Fruit fly (Drosophila melanogaster): ENCODE measurements around the gene Kah.

The Kah gene

dm6 chr3L:608362-608761 lies 19.3 kb upstream of the Kah start:
- no peak for TF ChIP-seq Sin3A (optimal IDR thresholded peaks at IDR 0.05)
- no peak for TF ChIP-seq Myc (optimal IDR thresholded peaks at IDR 0.05)
- no peak for TF ChIP-seq insv (optimal IDR thresholded peaks at IDR 0.05)
- no peak for TF ChIP-seq h (optimal IDR thresholded peaks at IDR 0.05)
- TF ChIP-seq ttk (optimal IDR thresholded peaks at IDR 0.05) = no peak
- no peak for TF ChIP-seq psq (optimal IDR thresholded peaks at IDR 0.05)

- no peak for TF ChIP-seq insv (optimal IDR thresholded peaks at IDR 0.05)
- no peak for TF ChIP-seq ttk (optimal IDR thresholded peaks at IDR 0.05)
- no peak for TF ChIP-seq h (optimal IDR thresholded peaks at IDR 0.05)
- TF ChIP-seq Sin3A (optimal IDR thresholded peaks at IDR 0.05) = no peak
- TF ChIP-seq psq (optimal IDR thresholded peaks at IDR 0.05) = no peak
These were observed 18.7 kb upstream of the Kah start for dm6 chr3L:607551-608314.

- TF ChIP-seq h (optimal IDR thresholded peaks at IDR 0.05) (no peak), Sin3A (optimal IDR thresholded peaks at IDR 0.05) (no peak), Myc (optimal IDR thresholded peaks at IDR 0.05) (no peak)
These were observed 17.6 kb upstream of the Kah start, which contains the start of gene Reg-2 for dm6 chr3L:606490-607327. TSS of gene Reg-2 (minus strand) at chr3L:606569.

dm6 chr3L:604701-605100 lies 15.6 kb upstream of the Kah start:
- TF ChIP-seq insv (optimal IDR thresholded peaks at IDR 0.05) (no peak), psq (optimal IDR thresholded peaks at IDR 0.05) (no peak), h (optimal IDR thresholded peaks at IDR 0.05) (no peak), Myc (optimal IDR thresholded peaks at IDR 0.05) (no peak), Sin3A (optimal IDR thresholded peaks at IDR 0.05) (no peak), ttk (optimal IDR thresholded peaks at IDR 0.05) (no peak)

- TF ChIP-seq h (optimal IDR thresholded peaks at IDR 0.05) (no peak), psq (optimal IDR thresholded peaks at IDR 0.05) (no peak)
These were observed 14.9 kb upstream of the Kah start, which contains the start of gene CG13893 for dm6 chr3L:603847-604550. TSS of gene CG13893 (minus strand) at chr3L:604008.

- TF ChIP-seq ttk (optimal IDR thresholded peaks at IDR 0.05) (no peak), insv (optimal IDR thresholded peaks at IDR 0.05) (no peak), h (optimal IDR thresholded peaks at IDR 0.05) (no peak), Myc (optimal IDR thresholded peaks at IDR 0.05) (no peak), psq (optimal IDR thresholded peaks at IDR 0.05) (no peak), Sin3A (optimal IDR thresholded peaks at IDR 0.05) (no peak)
These were observed 14.1 kb upstream of the Kah start for dm6 chr3L:603188-603587.

dm6 chr3L:602531-602930 lies 13.5 kb upstream of the Kah start:
- TF ChIP-seq ttk (optimal IDR thresholded peaks at IDR 0.05) = no peak
- no peak for TF ChIP-seq insv (optimal IDR thresholded peaks at IDR 0.05)
- TF ChIP-seq psq (optimal IDR thresholded peaks at IDR 0.05) = no peak
- TF ChIP-seq Myc (optimal IDR thresholded peaks at IDR 0.05) = no peak
- no peak for TF ChIP-seq Sin3A (optimal IDR thresholded peaks at IDR 0.05)
- TF ChIP-seq h (optimal IDR thresholded peaks at IDR 0.05) = no peak

- TF ChIP-seq psq (optimal IDR thresholded peaks at IDR 0.05) = no peak
- TF ChIP-seq Sin3A (optimal IDR thresholded peaks at IDR 0.05) = no peak
- TF ChIP-seq h (optimal IDR thresholded peaks at IDR 0.05) = no peak
- TF ChIP-seq ttk (optimal IDR thresholded peaks at IDR 0.05) = no peak
- TF ChIP-seq insv (optimal IDR thresholded peaks at IDR 0.05) = no peak
- no peak for TF ChIP-seq Myc (optimal IDR thresholded peaks at IDR 0.05)
These were observed 12.6 kb upstream of the Kah start for dm6 chr3L:601559-602136.

- TF ChIP-seq insv (optimal IDR thresholded peaks at IDR 0.05) (no peak), Myc (optimal IDR thresholded peaks at IDR 0.05) (no peak), psq (optimal IDR thresholded peaks at IDR 0.05) (no peak), h (optimal IDR thresholded peaks at IDR 0.05) (no peak), ttk (optimal IDR thresholded peaks at IDR 0.05) (no peak), Sin3A (optimal IDR thresholded peaks at IDR 0.05) (no peak)
These were observed 12.0 kb upstream of the Kah start for dm6 chr3L:601104-601503.

- TF ChIP-seq Myc (optimal IDR thresholded peaks at IDR 0.05) (no peak), insv (optimal IDR thresholded peaks at IDR 0.05) (no peak), psq (optimal IDR thresholded peaks at IDR 0.05) (no peak), ttk (optimal IDR thresholded peaks at IDR 0.05) (no peak), Sin3A (optimal IDR thresholded peaks at IDR 0.05) (no peak), h (optimal IDR thresholded peaks at IDR 0.05) (no peak)
These were observed 4.0 kb upstream of the Kah start, which contains the start of gene MED14 for dm6 chr3L:593102-593501. TSS of gene MED14 (plus strand) at chr3L:593246.

- TF ChIP-seq Myc (optimal IDR thresholded peaks at IDR 0.05) = no peak
- no peak for TF ChIP-seq Sin3A (optimal IDR thresholded peaks at IDR 0.05)
- no peak for TF ChIP-seq insv (optimal IDR thresholded peaks at IDR 0.05)
- TF ChIP-seq ttk (optimal IDR thresholded peaks at IDR 0.05) = no peak
- TF ChIP-seq psq (optimal IDR thresholded peaks at IDR 0.05) = no peak
- TF ChIP-seq h (optimal IDR thresholded peaks at IDR 0.05) = no peak
These were observed 3.2 kb upstream of the Kah start for dm6 chr3L:592251-592650.

- TF ChIP-seq insv (optimal IDR thresholded peaks at IDR 0.05) (no peak), Sin3A (optimal IDR thresholded peaks at IDR 0.05) (no peak), ttk (optimal IDR thresholded peaks at IDR 0.05) (no peak), h (optimal IDR thresholded peaks at IDR 0.05) (no peak), Myc (optimal IDR thresholded peaks at IDR 0.05) (no peak)
These were observed 2.3 kb upstream of the Kah start for dm6 chr3L:591370-591769.

Data from Kc167 (cell line).